Worm (Caenorhabditis elegans): ENCODE measurements around the gene T04F3.4.

The T04F3.4 gene

DNA sequence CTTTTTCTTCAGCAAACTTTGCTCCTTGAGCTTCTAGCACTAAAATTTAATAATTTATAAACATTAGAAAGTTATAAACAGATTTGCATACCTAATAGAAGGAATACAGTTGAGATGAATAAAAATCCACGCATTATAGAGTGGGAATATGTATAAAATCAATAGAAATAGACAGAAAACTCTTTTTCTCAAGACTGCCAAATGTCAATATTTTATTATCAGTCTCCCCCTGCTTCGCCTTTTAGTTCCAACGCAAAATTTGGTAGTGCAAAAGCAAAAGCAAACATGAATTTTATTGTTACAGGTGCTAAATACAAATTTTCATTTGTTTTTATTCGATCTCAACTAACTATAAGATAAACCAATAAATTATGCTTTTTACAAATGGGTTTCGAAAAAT is at the start of gene T04F3.4:
T04F3.4 (minus strand) TSS at position 187 of the 400 bp plus-strand sequence.
- TF ChIP-seq nhr-237 (tag; optimal IDR thresholded peaks at IDR 0.05) (no peak), R02D3.7 (tag; optimal IDR thresholded peaks at IDR 0.05) (no peak), egl-5 (tag; optimal IDR thresholded peaks at IDR 0.05) (no peak), hmg-11 (tag; optimal IDR thresholded peaks at IDR 0.05) (no peak), elt-2 (tag; optimal IDR thresholded peaks at IDR 0.05) (peak; percentile 4), nhr-12 (tag; optimal IDR thresholded peaks at IDR 0.05) (no peak), ztf-11 (tag; optimal IDR thresholded peaks at IDR 0.05) (no peak), snpc-4 (tag; optimal IDR thresholded peaks at IDR 0.05) (no peak), pha-4 (tag; optimal IDR thresholded peaks at IDR 0.05) (peak; percentile 24), ceh-28 (tag; optimal IDR thresholded peaks at IDR 0.05) (peak; percentile 8), egl-27 (tag; optimal IDR thresholded peaks at IDR 0.05) (no peak), eor-1 (tag; optimal IDR thresholded peaks at IDR 0.05) (no peak), nhr-11 (tag; optimal IDR thresholded peaks at IDR 0.05) (no peak), fkh-2 (tag; optimal IDR thresholded peaks at IDR 0.05) (no peak), sea-2 (GFP tag; optimal IDR thresholded peaks at IDR 0.05) (no peak), lin-15B (tag; optimal IDR thresholded peaks at IDR 0.05) (no peak), zag-1 (tag; optimal IDR thresholded peaks at IDR 0.05) (no peak), nhr-23 (tag; optimal IDR thresholded peaks at IDR 0.05) (no peak), ztf-4 (tag; optimal IDR thresholded peaks at IDR 0.05) (no peak), elt-1 (tag; optimal IDR thresholded peaks at IDR 0.05) (no peak), nhr-28 (tag; optimal IDR thresholded peaks at IDR 0.05) (no peak), ceh-9 (tag; optimal IDR thresholded peaks at IDR 0.05) (no peak), nhr-25 (tag; optimal IDR thresholded peaks at IDR 0.05) (no peak), jun-1 (tag; optimal IDR thresholded peaks at IDR 0.05) (no peak), fkh-10 (GFP tag; optimal IDR thresholded peaks at IDR 0.05) (no peak), nhr-76 (tag; optimal IDR thresholded peaks at IDR 0.05) (no peak)

DNA sequence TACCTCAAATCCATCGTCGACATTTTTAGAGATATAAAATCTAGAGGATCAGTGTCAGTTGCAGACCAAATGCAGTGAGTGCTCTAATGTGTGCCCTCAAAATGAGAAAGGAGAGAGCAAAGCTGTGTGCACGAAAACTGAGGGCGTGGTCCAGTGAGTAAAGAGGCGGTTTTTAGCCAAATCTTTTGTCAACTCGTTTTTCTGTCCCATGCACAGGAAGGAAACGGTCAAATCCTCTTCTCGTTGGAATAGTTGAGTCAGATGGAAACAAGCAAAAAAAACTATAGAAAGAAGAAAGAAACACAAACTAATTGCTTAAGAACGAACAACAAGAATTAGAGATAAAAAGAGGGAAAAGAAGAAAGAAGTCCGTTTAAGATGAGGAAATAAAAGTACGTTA is 49.1 kb upstream of the T04F3.4 start, which contains the start of gene D2023.3:
D2023.3 (minus strand) TSS at position 101 of the 400 bp plus-strand sequence.
- no peak for TF ChIP-seq elt-1 (tag; optimal IDR thresholded peaks at IDR 0.05)
- no peak for TF ChIP-seq ztf-4 (tag; optimal IDR thresholded peaks at IDR 0.05)
- TF ChIP-seq ztf-11 (tag; optimal IDR thresholded peaks at IDR 0.05) = no peak
- no peak for TF ChIP-seq skn-1 (tag; optimal IDR thresholded peaks at IDR 0.05)
- TF ChIP-seq fkh-2 (tag; optimal IDR thresholded peaks at IDR 0.05) = no peak
- no peak for TF ChIP-seq pqm-1 (tag; optimal IDR thresholded peaks at IDR 0.05)
- TF ChIP-seq nhr-237 (tag; optimal IDR thresholded peaks at IDR 0.05) = no peak
- TF ChIP-seq daf-12 (tag; optimal IDR thresholded peaks at IDR 0.05) = no peak
- TF ChIP-seq pha-4 (tag; optimal IDR thresholded peaks at IDR 0.05) = no peak
- no peak for TF ChIP-seq nhr-28 (tag; optimal IDR thresholded peaks at IDR 0.05)
- no peak for TF ChIP-seq ceh-82 (tag; optimal IDR thresholded peaks at IDR 0.05)
- no peak for TF ChIP-seq aly-2 (tag; optimal IDR thresholded peaks at IDR 0.05)
- no peak for TF ChIP-seq ceh-16 (tag; optimal IDR thresholded peaks at IDR 0.05)
- TF ChIP-seq nhr-43 (tag; optimal IDR thresholded peaks at IDR 0.05; ENCODE audit: poor library complexity, severe bottlenecking) = no peak
- TF ChIP-seq tbx-2 (tag; optimal IDR thresholded peaks at IDR 0.05) = no peak
- TF ChIP-seq nhr-12 (tag; optimal IDR thresholded peaks at IDR 0.05) = no peak
- TF ChIP-seq lin-15B (tag; optimal IDR thresholded peaks at IDR 0.05) = no peak
- TF ChIP-seq lin-39 (tag; optimal IDR thresholded peaks at IDR 0.05) = no peak
- no peak for TF ChIP-seq nfya-1 (tag; optimal IDR thresholded peaks at IDR 0.05; ENCODE audit: insufficient read depth)

DNA sequence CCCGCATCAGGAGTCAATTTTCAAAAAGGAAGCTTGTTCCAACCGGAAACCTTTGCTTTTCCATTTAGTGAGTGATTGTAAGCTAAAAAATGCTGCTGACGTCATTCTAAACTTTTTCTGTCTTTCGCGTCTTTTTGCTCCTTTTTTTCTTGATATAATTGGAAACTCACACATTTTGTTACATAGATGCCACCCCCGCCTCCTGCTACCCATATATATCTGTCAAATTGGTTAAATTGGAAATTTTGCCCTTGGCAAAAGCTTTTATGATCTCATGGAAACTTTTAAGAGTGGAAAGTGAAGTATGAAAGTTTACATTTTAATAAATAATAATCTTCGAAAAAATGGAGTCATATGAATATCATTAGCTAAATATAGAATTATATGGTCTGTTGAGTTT is 47.1 kb upstream of the T04F3.4 start:
- no peak for TF ChIP-seq egl-27 (tag; optimal IDR thresholded peaks at IDR 0.05)
- no peak for TF ChIP-seq R02D3.7 (tag; optimal IDR thresholded peaks at IDR 0.05)
- no peak for TF ChIP-seq pha-4 (tag; optimal IDR thresholded peaks at IDR 0.05)
- no peak for TF ChIP-seq lin-39 (tag; optimal IDR thresholded peaks at IDR 0.05)
- TF ChIP-seq elt-2 (tag; optimal IDR thresholded peaks at IDR 0.05) = no peak
- no peak for TF ChIP-seq fos-1 (tag; optimal IDR thresholded peaks at IDR 0.05)
- TF ChIP-seq ceh-9 (tag; optimal IDR thresholded peaks at IDR 0.05) = no peak
- TF ChIP-seq daf-12 (tag; optimal IDR thresholded peaks at IDR 0.05) = no peak
- TF ChIP-seq nhr-76 (tag; optimal IDR thresholded peaks at IDR 0.05) = no peak
- TF ChIP-seq nhr-67 (tag; optimal IDR thresholded peaks at IDR 0.05) = no peak
- TF ChIP-seq sea-2 (GFP tag; optimal IDR thresholded peaks at IDR 0.05) = no peak
- no peak for TF ChIP-seq ama-1 (optimal IDR thresholded peaks at IDR 0.05)
- no peak for TF ChIP-seq ceh-82 (tag; optimal IDR thresholded peaks at IDR 0.05)

Measured in whole organism, L3 larva.